Fruit fly (Drosophila melanogaster) whole organism, embryonic: ENCODE results near the gene CG16779.

Source experiments
- Adf1 ChIP-seq: fragments of 200-800 bp; sonication (Bioruptor generic); IDR thresholded peaks from 2 replicates; pipeline ENCODE4 v1.3.6; 2022; ENCODE audit warnings: missing biosample characterization, missing genetic modification characterization
- C15 ChIP-seq: fragments of 200-800 bp; sonication (Bioruptor generic); IDR thresholded peaks from 3 replicates; pipeline ENCODE4 v1.3.6; 2022; ENCODE audit warnings: missing biosample characterization, missing genetic modification characterization
- CG1024 ChIP-seq: fragments of 200-800 bp; sonication (Bioruptor generic); IDR thresholded peaks from 2 replicates; pipeline ENCODE4 v1.3.6; 2022; ENCODE audit warnings: missing biosample characterization, missing genetic modification characterization
- CG12219 ChIP-seq: fragments of 200-800 bp; sonication (Bioruptor generic); optimal IDR thresholded peaks from 3 replicates; lab custom pipeline; 2018; ENCODE audit warnings: missing biosample characterization, mild to moderate bottlenecking, missing genetic modification characterization
- CG15479 ChIP-seq: fragments of 200-800 bp; sonication (Bioruptor generic); optimal IDR thresholded peaks from 3 replicates; lab custom pipeline; 2019; ENCODE audit warnings: missing biosample characterization, mild to moderate bottlenecking, missing genetic modification characterization, moderate library complexity
- CG1603 ChIP-seq: fragments of 200-800 bp; sonication (Bioruptor generic); optimal IDR thresholded peaks from 2 replicates; lab custom pipeline; 2019; ENCODE audit warnings: missing biosample characterization, mild to moderate bottlenecking, missing genetic modification characterization, moderate library complexity
- CG16815 ChIP-seq: fragments of 200-800 bp; sonication (Bioruptor generic); optimal IDR thresholded peaks from 3 replicates; lab custom pipeline; 2017; ENCODE audit warnings: missing biosample characterization, mild to moderate bottlenecking, missing genetic modification characterization
- CG16863 ChIP-seq: fragments of 200-800 bp; sonication (Bioruptor generic); optimal IDR thresholded peaks from 3 replicates; lab custom pipeline; 2016; ENCODE audit warnings: missing biosample characterization, missing genetic modification characterization
- CG17802 ChIP-seq: fragments of 200-800 bp; sonication (Bioruptor generic); optimal IDR thresholded peaks from 2 replicates; lab custom pipeline; 2018; ENCODE audit warnings: missing biosample characterization, mild to moderate bottlenecking, missing genetic modification characterization, moderate library complexity
- CG18599 ChIP-seq: fragments of 200-800 bp; sonication (Bioruptor generic); optimal IDR thresholded peaks from 3 replicates; lab custom pipeline; 2017; ENCODE audit warnings: missing biosample characterization, missing genetic modification characterization, mild to moderate bottlenecking, moderate library complexity, missing genetic modification reagents
- CG2129 ChIP-seq: fragments of 200-800 bp; sonication (Bioruptor generic); IDR thresholded peaks from 2 replicates; pipeline ENCODE4 v1.3.6; 2022; ENCODE audit warnings: missing biosample characterization, missing genetic modification characterization; ENCODE audit not compliant: partially characterized antibody
- CG2199 ChIP-seq: fragments of 200-800 bp; sonication (Bioruptor generic); IDR thresholded peaks from 3 replicates; pipeline ENCODE4 v1.3.6; 2022; ENCODE audit warnings: missing biosample characterization, missing genetic modification characterization
- CG3726 ChIP-seq: fragments of 200-800 bp; sonication (Bioruptor generic); IDR thresholded peaks from 3 replicates; pipeline ENCODE4, ENCODE4 v1.3.6; 2022; ENCODE audit warnings: missing biosample characterization, missing genetic modification characterization
- CG3838 ChIP-seq: fragments of 200-800 bp; sonication (Bioruptor generic); optimal IDR thresholded peaks from 3 replicates; lab custom pipeline; 2016; ENCODE audit warnings: missing biosample characterization, missing genetic modification characterization
- CG3995 ChIP-seq: fragments of 200-800 bp; sonication (Bioruptor generic); optimal IDR thresholded peaks from 3 replicates; lab custom pipeline; 2016; ENCODE audit warnings: missing biosample characterization, missing genetic modification characterization
- CG4854 ChIP-seq: fragments of 200-800 bp; sonication (Bioruptor generic); optimal IDR thresholded peaks from 2 replicates; lab custom pipeline; 2016; ENCODE audit warnings: missing biosample characterization, missing genetic modification characterization, inconsistent platforms
- CG7372 ChIP-seq: fragments of 200-800 bp; sonication (Bioruptor generic); IDR thresholded peaks from 2 replicates; pipeline ENCODE4 v1.3.6; 2022; ENCODE audit warnings: missing biosample characterization, missing genetic modification characterization
- CG8388 ChIP-seq: fragments of 200-800 bp; sonication (Bioruptor generic); optimal IDR thresholded peaks from 2 replicates; lab custom pipeline; 2019; ENCODE audit warnings: missing biosample characterization, mild to moderate bottlenecking, missing genetic modification characterization, moderate library complexity
- CG9797 ChIP-seq: fragments of 200-800 bp; sonication (Bioruptor generic); optimal IDR thresholded peaks from 3 replicates; lab custom pipeline; 2018; ENCODE audit warnings: missing biosample characterization, mild to moderate bottlenecking, missing genetic modification characterization
- CrebB ChIP-seq: fragments of 200-800 bp; sonication (Bioruptor generic); optimal IDR thresholded peaks from 3 replicates; lab custom pipeline; 2018; ENCODE audit warnings: missing biosample characterization, mild to moderate bottlenecking, missing genetic modification characterization
- Dad ChIP-seq: fragments of 200-800 bp; sonication (Bioruptor generic); optimal IDR thresholded peaks from 3 replicates; lab custom pipeline; 2016; ENCODE audit warnings: missing biosample characterization, missing genetic modification characterization
- Dip2 ChIP-seq: fragments of 200-800 bp; sonication (Bioruptor generic); IDR thresholded peaks from 2 replicates; pipeline ENCODE4 v1.3.6; 2022; ENCODE audit warnings: missing biosample characterization, missing genetic modification characterization
- Ets97D ChIP-seq: fragments of 200-800 bp; sonication (Bioruptor generic); optimal IDR thresholded peaks from 3 replicates; lab custom pipeline; 2016; ENCODE audit warnings: missing biosample characterization, missing genetic modification characterization
- HLH54F ChIP-seq: fragments of 200-800 bp; sonication (Bioruptor generic); optimal IDR thresholded peaks from 3 replicates; lab custom pipeline; 2016; ENCODE audit warnings: missing biosample characterization, missing genetic modification characterization
- Hr39 ChIP-seq: fragments of >200 bp; optimal IDR thresholded peaks from 2 replicates; lab custom pipeline; 2017
- Jarid2 ChIP-seq: fragments of 200-800 bp; sonication (Bioruptor generic); optimal IDR thresholded peaks from 3 replicates; lab custom pipeline; 2017; ENCODE audit warnings: mild to moderate bottlenecking, missing biosample characterization, missing genetic modification reagents, missing genetic modification characterization
- Kr ChIP-seq: fragments of 200-800 bp; sonication (Bioruptor generic); optimal IDR thresholded peaks from 2 replicates; lab custom pipeline; 2017; ENCODE audit warnings: missing biosample characterization, mild to moderate bottlenecking, missing genetic modification characterization
- MESR4 ChIP-seq: fragments of 200-800 bp; sonication (Bioruptor generic); optimal IDR thresholded peaks from 2 replicates; lab custom pipeline; 2018; ENCODE audit warnings: missing biosample characterization, mild to moderate bottlenecking, missing genetic modification characterization, moderate library complexity
- Mrtf ChIP-seq: fragments of 200-800 bp; sonication (Bioruptor generic); IDR thresholded peaks from 3 replicates; pipeline ENCODE4 v1.3.6; 2022; ENCODE audit warnings: missing biosample characterization, missing genetic modification characterization
- Scr ChIP-seq: fragments of 200-800 bp; sonication (Bioruptor generic); IDR thresholded peaks from 2 replicates; pipeline ENCODE4 v1.3.6; 2022; ENCODE audit warnings: missing biosample characterization, missing genetic modification characterization; ENCODE audit not compliant: partially characterized antibody
- Sox102F ChIP-seq: fragments of 200-800 bp; sonication (Bioruptor generic); optimal IDR thresholded peaks from 2 replicates; lab custom pipeline; 2018; ENCODE audit warnings: missing biosample characterization, mild to moderate bottlenecking, missing genetic modification characterization, moderate library complexity
- Stat92E ChIP-seq, 3 experiments: fragments of >200 bp in 2 of 3; fragments of 200-800 bp in 1 of 3; sonication (Bioruptor generic) in 1 of 3; optimal IDR thresholded peaks; 2 replicates each; lab custom pipeline; 2017 to 2019; ENCODE audit warnings: missing biosample characterization in 3 of 3, missing genetic modification characterization in 3 of 3, mild to moderate bottlenecking in 1 of 3, moderate library complexity in 1 of 3
- al ChIP-seq: fragments of 200-800 bp; sonication (Bioruptor generic); IDR thresholded peaks from 2 replicates; pipeline ENCODE4 v1.3.6; 2022; ENCODE audit warnings: missing biosample characterization, missing genetic modification characterization
- az2 ChIP-seq: fragments of 200-800 bp; sonication (Bioruptor generic); optimal IDR thresholded peaks from 3 replicates; lab custom pipeline; 2016; ENCODE audit warnings: missing biosample characterization, missing genetic modification characterization
- bab2 ChIP-seq: fragments of 200-800 bp; sonication (Bioruptor generic); optimal IDR thresholded peaks from 2 replicates; lab custom pipeline; 2016; ENCODE audit warnings: missing biosample characterization, missing genetic modification characterization
- bigmax ChIP-seq: fragments of 200-800 bp; sonication (Bioruptor generic); optimal IDR thresholded peaks from 2 replicates; lab custom pipeline; 2018; ENCODE audit warnings: missing biosample characterization, mild to moderate bottlenecking, missing genetic modification characterization
- chm ChIP-seq: fragments of 200-800 bp; sonication (Bioruptor generic); IDR thresholded peaks from 2 replicates; pipeline ENCODE4 v1.3.6; 2022; ENCODE audit warnings: missing biosample characterization, missing genetic modification characterization
- corto ChIP-seq: fragments of 200-800 bp; sonication (Bioruptor generic); optimal IDR thresholded peaks from 2 replicates; lab custom pipeline; 2016; ENCODE audit warnings: missing biosample characterization, mild to moderate bottlenecking, missing genetic modification characterization, moderate library complexity
- crc ChIP-seq: fragments of 200-800 bp; sonication (Bioruptor generic); optimal IDR thresholded peaks from 2 replicates; lab custom pipeline; 2016; ENCODE audit warnings: missing biosample characterization, missing genetic modification characterization
- danr ChIP-seq: fragments of 200-800 bp; sonication (Bioruptor generic); IDR thresholded peaks from 2 replicates; pipeline ENCODE4 v1.3.6; 2022; ENCODE audit warnings: missing biosample characterization, missing genetic modification characterization
- en ChIP-seq: fragments of 200-800 bp; sonication (Bioruptor generic); optimal IDR thresholded peaks from 2 replicates; lab custom pipeline; 2016; ENCODE audit warnings: missing biosample characterization, missing genetic modification characterization
- gem ChIP-seq: fragments of 200-800 bp; sonication (Bioruptor generic); optimal IDR thresholded peaks from 2 replicates; lab custom pipeline; 2019; ENCODE audit warnings: missing biosample characterization, mild to moderate bottlenecking, missing genetic modification characterization, moderate library complexity
- gro ChIP-seq: fragments of 200-800 bp; sonication (Bioruptor generic); optimal IDR thresholded peaks from 2 replicates; lab custom pipeline; 2016; ENCODE audit warnings: missing biosample characterization, missing genetic modification characterization
- nau ChIP-seq: fragments of 200-800 bp; sonication (Bioruptor generic); optimal IDR thresholded peaks from 3 replicates; lab custom pipeline; 2017; ENCODE audit warnings: missing biosample characterization, mild to moderate bottlenecking, missing genetic modification characterization, missing genetic modification reagents
- pzg ChIP-seq: fragments of 200-800 bp; sonication (Bioruptor generic); optimal IDR thresholded peaks from 3 replicates; lab custom pipeline; 2018; ENCODE audit warnings: missing biosample characterization, mild to moderate bottlenecking, missing genetic modification characterization, moderate library complexity
- seq ChIP-seq: fragments of 200-800 bp; sonication (Bioruptor generic); IDR thresholded peaks from 2 replicates; pipeline ENCODE4 v1.3.6; 2022; ENCODE audit warnings: missing biosample characterization, missing genetic modification characterization
- sim ChIP-seq: fragments of 200-800 bp; sonication (Bioruptor generic); IDR thresholded peaks from 2 replicates; pipeline ENCODE4 v1.3.6; 2022; ENCODE audit warnings: missing biosample characterization, missing genetic modification characterization
- sima ChIP-seq: fragments of 200-800 bp; sonication (Bioruptor generic); optimal IDR thresholded peaks from 2 replicates; lab custom pipeline; 2016; ENCODE audit warnings: missing biosample characterization, missing genetic modification characterization
- sna ChIP-seq: fragments of 200-800 bp; sonication (Bioruptor generic); IDR thresholded peaks from 2 replicates; pipeline ENCODE4 v1.3.6; 2022; ENCODE audit warnings: missing biosample characterization, missing genetic modification characterization; ENCODE audit not compliant: partially characterized antibody
- sob ChIP-seq: fragments of 200-800 bp; sonication (Bioruptor generic); IDR thresholded peaks from 2 replicates; pipeline ENCODE4 v1.3.6; 2022; ENCODE audit warnings: missing biosample characterization, missing genetic modification characterization
- tll ChIP-seq, 2 experiments: fragments of 200-800 bp in 1 of 2; fragments of >200 bp in 1 of 2; sonication (Bioruptor generic) in 1 of 2; optimal IDR thresholded peaks; 2 replicates each; lab custom pipeline; 2017 to 2019; ENCODE audit warnings: missing biosample characterization in 2 of 2, missing genetic modification characterization in 2 of 2, mild to moderate bottlenecking in 1 of 2, moderate library complexity in 1 of 2

Gene CG16779

DNA sequence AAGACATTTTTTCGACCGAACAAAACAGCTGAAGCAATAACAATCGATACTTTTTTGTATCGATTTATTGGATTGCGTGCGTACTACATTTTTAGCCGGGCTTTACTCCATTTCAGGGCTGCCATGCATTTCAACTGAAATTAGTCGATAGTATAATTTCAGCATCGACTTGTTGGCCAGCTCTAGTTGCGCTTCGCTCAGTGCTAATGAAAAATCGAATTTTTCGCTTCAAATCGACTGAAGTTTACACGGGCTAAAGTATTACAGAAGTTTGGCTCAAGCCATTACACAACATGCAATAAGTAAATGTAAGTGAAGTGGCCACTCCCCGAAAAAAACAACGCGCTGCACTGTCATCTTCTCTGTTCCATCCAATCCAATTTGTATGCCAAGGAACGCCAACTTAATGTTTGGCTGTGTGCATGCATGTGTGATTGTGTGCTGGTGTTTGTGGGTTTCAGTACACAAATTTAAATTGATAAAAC lies 22.4 kb upstream of the CG16779 start, which contains the start of the genes mRpL47, CG8176 and Kdm3 (continued):
- TF ChIP-seq CG3726 (GFP tag; lab: Robert Waterston, UW) (no peak), bab2 (peak; percentile 60), corto (GFP tag; lab: Kevin White, UChicago) (no peak), gem (tag; lab: Kevin White, UChicago) (no peak), sima (GFP tag; lab: Kevin White, UChicago) (no peak), CG3995 (GFP tag; lab: Kevin White, UChicago) (no peak), Ets97D (GFP tag; lab: Kevin White, UChicago) (peak; percentile 94), CG17802 (tag; lab: Kevin White, UChicago) (peak; percentile 21), Hr39 (no peak), tll (GFP tag; optimal IDR thresholded peaks at IDR 0.05; lab: Kevin White, UChicago) (no peak), CG18599 (GFP tag; lab: Kevin White, UChicago) (peak; percentile 55), nau (GFP tag; lab: Kevin White, UChicago) (no peak), CG16815 (GFP tag; lab: Kevin White, UChicago) (no peak), pzg (peak; percentile 100), CG9797 (GFP tag; lab: Kevin White, UChicago) (peak; percentile 81), seq (no peak), en (peak; percentile 20), CG16863 (GFP tag; lab: Kevin White, UChicago) (peak; percentile 36), gro (GFP tag; lab: Kevin White, UChicago) (peak; percentile 82), az2 (GFP tag; lab: Kevin White, UChicago) (peak; percentile 31), HLH54F (GFP tag; lab: Kevin White, UChicago) (peak; percentile 83), CG4854 (GFP tag; lab: Kevin White, UChicago) (peak; percentile 41), chm (GFP tag; lab: Robert Waterston, UW) (no peak), sna (no peak), CG1024 (GFP tag; lab: Robert Waterston, UW) (no peak), CG2129 (GFP tag; lab: Robert Waterston, UW) (no peak), CG8388 (GFP tag; lab: Kevin White, UChicago) (no peak), Scr (no peak), CG12219 (no peak), Kr (GFP tag; lab: Kevin White, UChicago) (no peak), CG15479 (GFP tag; lab: Kevin White, UChicago) (no peak), CG7372 (GFP tag; lab: Robert Waterston, UW) (no peak), Sox102F (GFP tag; lab: Kevin White, UChicago) (no peak), CG2199 (no peak), MESR4 (peak; percentile 91), Mrtf (GFP tag; lab: Robert Waterston, UW) (no peak), Adf1 (GFP tag; lab: Robert Waterston, UW) (no peak), Dip2 (GFP tag; lab: Robert Waterston, UW) (no peak), CrebB (tag; lab: Kevin White, UChicago) (peak; percentile 47), danr (GFP tag; lab: Robert Waterston, UW) (no peak), CG1603 (tag; lab: Kevin White, UChicago) (peak; percentile 94), sob (GFP tag; lab: Robert Waterston, UW) (no peak), C15 (GFP tag; lab: Robert Waterston, UW) (no peak), al (no peak), Stat92E (GFP tag; optimal IDR thresholded peaks at IDR 0.05; lab: Kevin White, UChicago) (peak in 1 of 3 experiments; percentile 54), crc (GFP tag; lab: Kevin White, UChicago) (no peak), sim (no peak), Dad (GFP tag; lab: Kevin White, UChicago) (peak; percentile 72), Jarid2 (no peak), CG3838 (GFP tag; lab: Kevin White, UChicago) (no peak), bigmax (GFP tag; lab: Kevin White, UChicago) (no peak)
